Fruit fly (Drosophila melanogaster) S2 (cell line): ENCODE measurements around the gene Cyp28d1.

Experiments used
- CG8478 ChIP-seq: fragments of >200 bp; optimal IDR thresholded peaks from 2 replicates; lab custom pipeline; 2018
- CTCF ChIP-seq, 2 experiments: fragments of >200 bp; optimal IDR thresholded peaks; 2 replicates each; lab custom pipeline; 2018

Cyp28d1 gene

DNA sequence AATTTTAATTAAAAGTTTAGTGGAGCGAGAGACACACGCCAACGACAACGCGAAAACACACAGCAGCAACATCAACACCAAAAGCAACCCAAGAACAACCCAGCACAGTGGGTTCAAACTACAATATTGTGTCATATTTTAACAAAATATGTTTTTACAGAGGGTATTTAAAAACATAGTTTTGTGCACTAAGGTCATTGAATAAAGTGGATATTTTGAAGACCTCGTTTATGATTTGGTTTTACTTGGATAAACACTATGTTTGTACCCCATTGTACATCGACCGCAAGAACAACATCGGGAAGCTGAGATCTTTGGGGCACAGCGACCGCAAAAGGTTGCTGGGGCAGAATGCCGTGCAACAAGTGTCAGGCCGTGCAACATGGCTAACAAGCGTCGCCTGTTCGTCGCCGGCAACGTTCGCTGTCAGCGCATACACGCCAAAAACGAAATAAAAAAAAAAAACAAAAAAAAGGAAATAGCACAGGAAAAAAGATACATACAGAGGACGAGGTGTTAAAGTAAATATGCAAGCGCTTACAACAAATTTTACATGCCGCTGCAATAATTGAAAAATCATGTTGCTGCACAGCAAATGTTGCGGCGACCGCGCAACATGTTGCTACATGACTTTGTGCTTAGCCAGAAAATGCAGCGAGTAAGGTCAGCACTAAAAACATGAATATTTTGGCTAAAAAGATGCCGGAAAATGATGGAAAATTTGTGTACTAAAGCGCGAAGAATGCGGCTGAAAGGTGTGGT is 51.1 kb downstream of the Cyp28d1 start:
- TF ChIP-seq CTCF (optimal IDR thresholded peaks at IDR 0.05; lab: Kevin White, UChicago), result no peak
- no peak for TF ChIP-seq CG8478 (lab: Kevin White, UChicago)
